Fruit fly (Drosophila melanogaster) whole organism, embryonic: ENCODE measurements around the gene CG14154.

ENCODE experiments used
- Ada2b ChIP-seq: fragments of 200-800 bp; sonication (Bioruptor generic); IDR thresholded peaks from 2 replicates; pipeline ENCODE4 v1.3.6; 2022; ENCODE audit warnings: missing biosample characterization, missing genetic modification characterization
- Adf1 ChIP-seq: fragments of 200-800 bp; sonication (Bioruptor generic); IDR thresholded peaks from 2 replicates; pipeline ENCODE4 v1.3.6; 2022; ENCODE audit warnings: missing biosample characterization, missing genetic modification characterization
- Awh ChIP-seq: fragments of 200-800 bp; sonication (Bioruptor generic); IDR thresholded peaks from 2 replicates; pipeline ENCODE4, ENCODE4 v1.3.6; 2022; ENCODE audit warnings: missing biosample characterization, missing genetic modification characterization
- Bdp1 ChIP-seq: fragments of 200-800 bp; sonication (Bioruptor generic); optimal IDR thresholded peaks from 3 replicates; lab custom pipeline; 2016; ENCODE audit warnings: missing biosample characterization, missing genetic modification characterization
- BtbVII ChIP-seq: fragments of 200-800 bp; sonication (Bioruptor generic); optimal IDR thresholded peaks from 3 replicates; lab custom pipeline; 2017; ENCODE audit warnings: missing biosample characterization, mild to moderate bottlenecking, missing genetic modification characterization
- Bteb2 ChIP-seq: fragments of 200-800 bp; sonication (Bioruptor generic); optimal IDR thresholded peaks from 2 replicates; lab custom pipeline; 2016; ENCODE audit warnings: missing biosample characterization, missing genetic modification characterization
- CG10959 ChIP-seq: fragments of 200-800 bp; sonication (Bioruptor generic); IDR thresholded peaks from 2 replicates; pipeline ENCODE4 v1.3.6; 2022; ENCODE audit warnings: missing biosample characterization, missing genetic modification characterization
- CG13624 ChIP-seq: fragments of 200-800 bp; sonication (Bioruptor generic); optimal IDR thresholded peaks from 2 replicates; lab custom pipeline; 2016; ENCODE audit warnings: missing biosample characterization, missing genetic modification characterization
- CG14441 ChIP-seq: fragments of 200-800 bp; sonication (Bioruptor generic); IDR thresholded peaks from 2 replicates; pipeline ENCODE4 v1.3.6; 2022; ENCODE audit warnings: missing biosample characterization, missing genetic modification characterization
- CG15601 ChIP-seq: fragments of 200-800 bp; sonication (Bioruptor generic); optimal IDR thresholded peaks from 3 replicates; lab custom pipeline; 2019; ENCODE audit warnings: missing biosample characterization, mild to moderate bottlenecking, missing genetic modification characterization, moderate library complexity
- CG17186 ChIP-seq: fragments of 200-800 bp; sonication (Bioruptor generic); optimal IDR thresholded peaks from 3 replicates; lab custom pipeline; 2017; ENCODE audit warnings: missing biosample characterization, missing genetic modification reagents, missing genetic modification characterization
- CG17361 ChIP-seq: fragments of 200-800 bp; sonication (Bioruptor generic); IDR thresholded peaks from 3 replicates; pipeline ENCODE4 v1.3.6; 2022; ENCODE audit warnings: missing biosample characterization, missing genetic modification characterization
- CG17802 ChIP-seq: fragments of 200-800 bp; sonication (Bioruptor generic); optimal IDR thresholded peaks from 2 replicates; lab custom pipeline; 2018; ENCODE audit warnings: missing biosample characterization, mild to moderate bottlenecking, missing genetic modification characterization, moderate library complexity
- CG2199 ChIP-seq: fragments of 200-800 bp; sonication (Bioruptor generic); IDR thresholded peaks from 3 replicates; pipeline ENCODE4 v1.3.6; 2022; ENCODE audit warnings: missing biosample characterization, missing genetic modification characterization
- CG32772 ChIP-seq: fragments of 200-800 bp; sonication (Bioruptor generic); IDR thresholded peaks from 2 replicates; pipeline ENCODE4 v1.3.6; 2022; ENCODE audit warnings: missing biosample characterization, missing genetic modification characterization
- CG3281 ChIP-seq: fragments of 200-800 bp; sonication (Bioruptor generic); optimal IDR thresholded peaks from 3 replicates; lab custom pipeline; 2017; ENCODE audit warnings: missing biosample characterization, mild to moderate bottlenecking, missing genetic modification characterization
- CG42726 ChIP-seq: fragments of 200-800 bp; sonication (Bioruptor generic); IDR thresholded peaks from 2 replicates; pipeline ENCODE4 v1.3.6; 2022; ENCODE audit warnings: missing biosample characterization, missing genetic modification characterization; ENCODE audit not compliant: partially characterized antibody
- CG4328 ChIP-seq: fragments of 200-800 bp; sonication (Bioruptor generic); optimal IDR thresholded peaks from 3 replicates; lab custom pipeline; 2017; ENCODE audit warnings: missing biosample characterization, missing genetic modification reagents, missing genetic modification characterization
- CG4707 ChIP-seq: fragments of 200-800 bp; sonication (Bioruptor generic); optimal IDR thresholded peaks from 2 replicates; lab custom pipeline; 2018; ENCODE audit warnings: missing biosample characterization, mild to moderate bottlenecking, missing genetic modification characterization, moderate library complexity
- CG4730 ChIP-seq: fragments of 200-800 bp; sonication (Bioruptor generic); IDR thresholded peaks from 2 replicates; pipeline ENCODE4 v1.3.6; 2022; ENCODE audit warnings: missing biosample characterization, missing genetic modification characterization
- CG7556 ChIP-seq: fragments of 200-800 bp; sonication (Bioruptor generic); optimal IDR thresholded peaks from 2 replicates; lab custom pipeline; 2017; ENCODE audit warnings: missing biosample characterization, mild to moderate bottlenecking, missing genetic modification characterization
- Dbx ChIP-seq: fragments of 200-800 bp; sonication (Bioruptor generic); IDR thresholded peaks from 3 replicates; pipeline ENCODE4 v1.3.6; 2022; ENCODE audit warnings: missing biosample characterization, missing genetic modification characterization
- Deaf1 ChIP-seq: fragments of 200-800 bp; optimal IDR thresholded peaks from 3 replicates; lab custom pipeline; 2019; ENCODE audit warnings: missing biosample characterization, mild to moderate bottlenecking, missing genetic modification characterization, moderate library complexity
- Elba2 ChIP-seq: fragments of 200-800 bp; sonication (Bioruptor generic); optimal IDR thresholded peaks from 3 replicates; lab custom pipeline; 2016; ENCODE audit warnings: missing biosample characterization, missing genetic modification characterization
- HHEX ChIP-seq: fragments of 200-800 bp; sonication (Bioruptor generic); optimal IDR thresholded peaks from 3 replicates; lab custom pipeline; 2017; ENCODE audit warnings: missing biosample characterization, mild to moderate bottlenecking, missing genetic modification characterization, missing genetic modification reagents
- HLH4C ChIP-seq: fragments of 200-800 bp; sonication (Bioruptor generic); IDR thresholded peaks from 3 replicates; pipeline ENCODE4 v1.3.6; 2022; ENCODE audit warnings: missing biosample characterization, missing genetic modification characterization; ENCODE audit not compliant: partially characterized antibody
- Hand ChIP-seq: fragments of 200-800 bp; sonication (Bioruptor generic); optimal IDR thresholded peaks from 2 replicates; lab custom pipeline; 2017; ENCODE audit warnings: mild to moderate bottlenecking, missing biosample characterization, missing genetic modification reagents, missing genetic modification characterization
- Hmx ChIP-seq: fragments of 200-800 bp; sonication (Bioruptor generic); optimal IDR thresholded peaks from 2 replicates; lab custom pipeline; 2016; ENCODE audit warnings: missing biosample characterization, missing genetic modification characterization
- MBD-R2 ChIP-seq: fragments of 200-800 bp; sonication (Bioruptor generic); IDR thresholded peaks from 2 replicates; pipeline ENCODE4 v1.3.6; 2022; ENCODE audit warnings: missing biosample characterization, missing genetic modification characterization
- NC2β ChIP-seq: fragments of 200-800 bp; sonication (Bioruptor generic); optimal IDR thresholded peaks from 2 replicates; lab custom pipeline; 2016; ENCODE audit warnings: missing biosample characterization, missing genetic modification characterization
- Ravus ChIP-seq: fragments of 200-800 bp; sonication (Bioruptor generic); IDR thresholded peaks from 2 replicates; pipeline ENCODE4 v1.3.6; 2022; ENCODE audit warnings: missing biosample characterization, missing genetic modification characterization
- Sox100B ChIP-seq: fragments of 200-800 bp; sonication (Bioruptor generic); optimal IDR thresholded peaks from 3 replicates; lab custom pipeline; 2018; ENCODE audit warnings: missing biosample characterization, mild to moderate bottlenecking, missing genetic modification characterization
- Sox102F ChIP-seq: fragments of 200-800 bp; sonication (Bioruptor generic); optimal IDR thresholded peaks from 2 replicates; lab custom pipeline; 2018; ENCODE audit warnings: missing biosample characterization, mild to moderate bottlenecking, missing genetic modification characterization, moderate library complexity
- Trl ChIP-seq, 3 experiments: fragments of >200 bp in 2 of 3; fragments of 200-800 bp in 1 of 3; sonication (Bioruptor generic) in 1 of 3; optimal IDR thresholded peaks; 2 replicates in 1 of 3; 3 replicates in 2 of 3; lab custom pipeline; 2016 to 2017; ENCODE audit warnings: missing biosample characterization in 1 of 3, missing genetic modification characterization in 1 of 3
- ab ChIP-seq: fragments of 200-800 bp; sonication (Bioruptor generic); optimal IDR thresholded peaks from 2 replicates; lab custom pipeline; 2016; ENCODE audit warnings: missing biosample characterization, missing genetic modification characterization
- bowl ChIP-seq: fragments of 200-800 bp; sonication (Bioruptor generic); IDR thresholded peaks from 2 replicates; pipeline ENCODE4 v1.3.6; 2022; ENCODE audit warnings: missing biosample characterization, missing genetic modification characterization
- bsh ChIP-seq, 2 experiments: fragments of 200-800 bp; sonication (Bioruptor generic); optimal IDR thresholded peaks; 2 replicates each; lab custom pipeline; 2017 to 2018; ENCODE audit warnings: mild to moderate bottlenecking in 2 of 2, missing biosample characterization in 2 of 2, missing genetic modification characterization in 2 of 2, moderate library complexity in 1 of 2
- chm ChIP-seq: fragments of 200-800 bp; sonication (Bioruptor generic); IDR thresholded peaks from 2 replicates; pipeline ENCODE4 v1.3.6; 2022; ENCODE audit warnings: missing biosample characterization, missing genetic modification characterization
- chn ChIP-seq: fragments of 200-800 bp; sonication (Bioruptor generic); optimal IDR thresholded peaks from 2 replicates; lab custom pipeline; 2016; ENCODE audit warnings: missing biosample characterization, missing genetic modification characterization
- crp ChIP-seq, 2 experiments: fragments of 200-800 bp; sonication (Bioruptor generic); optimal IDR thresholded peaks; 2 replicates in 1 of 2; 3 replicates in 1 of 2; lab custom pipeline; 2017; ENCODE audit warnings: missing biosample characterization in 2 of 2, missing genetic modification characterization in 2 of 2, mild to moderate bottlenecking in 1 of 2, moderate library complexity in 1 of 2
- jigr1 ChIP-seq: fragments of 200-800 bp; sonication (Bioruptor generic); IDR thresholded peaks from 3 replicates; pipeline ENCODE4 v1.3.6; 2022; ENCODE audit warnings: missing biosample characterization, missing genetic modification characterization
- nau ChIP-seq: fragments of 200-800 bp; sonication (Bioruptor generic); optimal IDR thresholded peaks from 3 replicates; lab custom pipeline; 2017; ENCODE audit warnings: missing biosample characterization, mild to moderate bottlenecking, missing genetic modification characterization, missing genetic modification reagents
- otp ChIP-seq: fragments of 200-800 bp; sonication (Bioruptor generic); IDR thresholded peaks from 3 replicates; pipeline ENCODE4, ENCODE4 v1.3.6; 2022; ENCODE audit warnings: missing biosample characterization, missing genetic modification characterization
- row ChIP-seq: fragments of 200-800 bp; sonication (Bioruptor generic); IDR thresholded peaks from 3 replicates; pipeline ENCODE4 v1.3.6; 2022; ENCODE audit warnings: missing biosample characterization, missing genetic modification characterization
- seq ChIP-seq: fragments of 200-800 bp; sonication (Bioruptor generic); IDR thresholded peaks from 2 replicates; pipeline ENCODE4 v1.3.6; 2022; ENCODE audit warnings: missing biosample characterization, missing genetic modification characterization
- slou ChIP-seq: fragments of 200-800 bp; sonication (Bioruptor generic); optimal IDR thresholded peaks from 3 replicates; lab custom pipeline; 2016; ENCODE audit warnings: missing biosample characterization, missing genetic modification characterization
- sob ChIP-seq: fragments of 200-800 bp; sonication (Bioruptor generic); IDR thresholded peaks from 2 replicates; pipeline ENCODE4 v1.3.6; 2022; ENCODE audit warnings: missing biosample characterization, missing genetic modification characterization
- tup ChIP-seq: fragments of 200-800 bp; sonication (Bioruptor generic); optimal IDR thresholded peaks from 2 replicates; lab custom pipeline; 2016; ENCODE audit warnings: missing biosample characterization, mild to moderate bottlenecking, missing genetic modification characterization, moderate library complexity
- usp ChIP-seq: fragments of >200 bp; optimal IDR thresholded peaks from 2 replicates; lab custom pipeline; 2017; ENCODE audit warnings: missing biosample characterization, missing genetic modification characterization
- vvl ChIP-seq: fragments of 200-800 bp; sonication (Bioruptor generic); IDR thresholded peaks from 2 replicates; pipeline ENCODE4 v1.3.6; 2022; ENCODE audit warnings: missing biosample characterization, missing genetic modification characterization

Gene CG14154

DNA sequence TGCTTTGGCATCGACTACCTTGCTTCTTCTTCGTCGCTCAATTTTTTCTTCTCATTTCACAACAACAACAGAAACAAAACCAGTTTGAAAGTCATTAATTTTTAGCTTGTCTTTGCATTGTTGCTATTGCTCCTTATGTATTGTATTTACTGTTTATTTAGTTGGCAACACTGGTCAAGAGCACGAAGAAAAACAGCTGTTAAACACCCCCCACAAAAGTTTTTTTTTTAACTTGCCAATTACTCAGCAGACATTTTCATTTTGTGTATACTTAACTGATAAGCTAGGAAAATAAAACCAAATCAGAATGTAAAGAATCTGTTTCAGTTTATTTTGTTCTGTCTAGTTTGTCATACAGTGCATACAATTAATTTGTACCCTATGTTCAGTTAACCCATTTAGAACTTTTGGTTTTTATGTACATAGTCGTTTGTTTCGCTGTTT lies 38.0 kb downstream of the CG14154 start (continued):
- TF ChIP-seq Sox100B (GFP tag; lab: Kevin White, UChicago) (peak; percentile 30), CG32772 (GFP tag; lab: Robert Waterston, UW) (no peak), CG42726 (GFP tag; lab: Robert Waterston, UW) (no peak), CG17802 (tag; lab: Kevin White, UChicago) (no peak), CG17186 (no peak), Trl (optimal IDR thresholded peaks at IDR 0.05; lab: Kevin White, UChicago) (no peak), Trl (GFP tag; optimal IDR thresholded peaks at IDR 0.05; lab: Kevin White, UChicago) (no peak), NC2β (GFP tag; lab: Kevin White, UChicago) (no peak), row (GFP tag; lab: Robert Waterston, UW) (0 out of 3 replicates have a peak, but pooled peaks have one; percentile 13), sob (GFP tag; lab: Robert Waterston, UW) (0 out of 2 replicates have a peak, but pooled peaks have one; percentile 37), HHEX (GFP tag; lab: Kevin White, UChicago) (peak; percentile 36), CG15601 (no peak), Sox102F (GFP tag; lab: Kevin White, UChicago) (peak; percentile 49), CG2199 (GFP tag; lab: Robert Waterston, UW) (no peak), ab (GFP tag; lab: Kevin White, UChicago) (no peak), BtbVII (peak; percentile 54), CG14441 (GFP tag; lab: Robert Waterston, UW) (peak; percentile 40; the same call in 1 of the 2 replicates), Deaf1 (no peak), CG10959 (GFP tag; lab: Robert Waterston, UW) (no peak), Awh (GFP tag; lab: Robert Waterston, UW) (peak; percentile 21; the same call in 1 of the 2 replicates), usp (GFP tag; lab: Kevin White, UChicago) (no peak), seq (GFP tag; lab: Robert Waterston, UW) (peak; percentile 61), jigr1 (no peak), vvl (GFP tag; lab: Robert Waterston, UW) (no peak), CG3281 (GFP tag; lab: Kevin White, UChicago) (peak; percentile 53), chn (GFP tag; lab: Kevin White, UChicago) (no peak), otp (GFP tag; lab: Robert Waterston, UW) (0 out of 3 replicates have a peak, but pooled peaks have one; percentile 11), Elba2 (no peak), bowl (GFP tag; lab: Robert Waterston, UW) (no peak), crp (GFP tag; optimal IDR thresholded peaks at IDR 0.05; lab: Kevin White, UChicago) (peak in 1 of 2 experiments; percentile 36), tup (GFP tag; lab: Kevin White, UChicago) (no peak), chm (GFP tag; lab: Robert Waterston, UW) (no peak; the same call in 1 of the 2 replicates), HLH4C (GFP tag; lab: Robert Waterston, UW) (no peak), Dbx (no peak), CG17361 (GFP tag; lab: Robert Waterston, UW) (0 out of 3 replicates have a peak, but pooled peaks have one; percentile 11), Bteb2 (GFP tag; lab: Kevin White, UChicago) (peak; percentile 2), nau (GFP tag; lab: Kevin White, UChicago) (no peak), CG4328 (GFP tag; lab: Kevin White, UChicago) (peak; percentile 27), Ada2b (GFP tag; lab: Robert Waterston, UW) (peak; percentile 33; the same call in 1 of the 2 replicates), CG13624 (no peak), Adf1 (no peak), bsh (GFP tag; optimal IDR thresholded peaks at IDR 0.05; lab: Kevin White, UChicago) (peak in 1 of 2 experiments; percentile 34), MBD-R2 (GFP tag; lab: Robert Waterston, UW) (no peak), CG7556 (peak; percentile 35), CG4707 (GFP tag; lab: Kevin White, UChicago) (peak; percentile 2), Hmx (GFP tag; lab: Kevin White, UChicago) (no peak), Bdp1 (GFP tag; lab: Kevin White, UChicago) (no peak), CG4730 (GFP tag; lab: Robert Waterston, UW) (no peak), Hand (peak; percentile 38), slou (GFP tag; lab: Kevin White, UChicago) (no peak), Ravus (GFP tag; lab: Robert Waterston, UW) (no peak)
